Worm (Caenorhabditis elegans): ENCODE results near the gene E02H1.1.

Gene E02H1.1

ce11 chrII:9621121-9621520 is 30.2 kb upstream of the E02H1.1 start:
- TF ChIP-seq efl-1 (optimal IDR thresholded peaks at IDR 0.05) = peak; percentile 2 to 12
- peak; percentile 17 to 92 for TF ChIP-seq efl-1 (GFP tag; optimal IDR thresholded peaks at IDR 0.05 in 1 of 2)
- TF ChIP-seq pqm-1 (tag; optimal IDR thresholded peaks at IDR 0.05) = no peak
- peak; percentile 22 for TF ChIP-seq lin-39 (tag; optimal IDR thresholded peaks at IDR 0.05)
- peak; percentile 19 to 55 for TF ChIP-seq lsy-2 (tag; optimal IDR thresholded peaks at IDR 0.05)
- no peak for TF ChIP-seq ets-5 (GFP tag; IDR thresholded peaks at IDR 0.05)
- peak; percentile 10 for TF ChIP-seq swsn-7 (tag; optimal IDR thresholded peaks at IDR 0.05)
- TF ChIP-seq ama-1 (optimal IDR thresholded peaks at IDR 0.05) = no peak
- peak; percentile 27 for TF ChIP-seq dsc-1 (tag; optimal IDR thresholded peaks at IDR 0.05)
- peak; percentile 15 for TF ChIP-seq nhr-19 (GFP tag; conservative IDR thresholded peaks at IDR 0.05)
- peak; percentile 48 for TF ChIP-seq pag-3 (tag; optimal IDR thresholded peaks at IDR 0.05; ENCODE audit: borderline replicate concordance, insufficient read depth)
- TF ChIP-seq nhr-71 (tag; optimal IDR thresholded peaks at IDR 0.05) = peak; percentile 52
- no peak for TF ChIP-seq fos-1 (tag; optimal IDR thresholded peaks at IDR 0.05)
- TF ChIP-seq ceh-90 (tag; optimal IDR thresholded peaks at IDR 0.05) = no peak
- no peak for TF ChIP-seq zag-1 (tag; optimal IDR thresholded peaks at IDR 0.05)
- peak; percentile 2 for TF ChIP-seq C16A3.4 (tag; optimal IDR thresholded peaks at IDR 0.05)
- peak in 1 of 2 experiments; percentile 0 for TF ChIP-seq lin-35 (GFP tag; optimal IDR thresholded peaks at IDR 0.05)
- TF ChIP-seq mab-9 (GFP tag; IDR thresholded peaks at IDR 0.05) = no peak
- TF ChIP-seq alr-1 (tag; optimal IDR thresholded peaks at IDR 0.05; ENCODE audit: borderline replicate concordance) = no peak
- no peak for TF ChIP-seq ces-1 (GFP tag; optimal IDR thresholded peaks at IDR 0.05)
- no peak for TF ChIP-seq nhr-20 (tag; optimal IDR thresholded peaks at IDR 0.05)
- no peak for TF ChIP-seq fkh-4 (tag; optimal IDR thresholded peaks at IDR 0.05; ENCODE audit: borderline replicate concordance)
- TF ChIP-seq snu-23 (GFP tag; optimal IDR thresholded peaks at IDR 0.05) = peak; percentile 14
- no peak for TF ChIP-seq C04F5.9 (tag; optimal IDR thresholded peaks at IDR 0.05)
- TF ChIP-seq ztf-4 (tag; optimal IDR thresholded peaks at IDR 0.05) = no peak
- peak; percentile 66 for TF ChIP-seq rnt-1 (tag; optimal IDR thresholded peaks at IDR 0.05)
- no peak for TF ChIP-seq vab-15 (tag; optimal IDR thresholded peaks at IDR 0.05)
- no peak for TF ChIP-seq hlh-17 (GFP tag; optimal IDR thresholded peaks at IDR 0.05; ENCODE audit: borderline replicate concordance)
- TF ChIP-seq skn-1 (tag; optimal IDR thresholded peaks at IDR 0.05) = no peak
- no peak for TF ChIP-seq nhr-85 (tag)
- peak; percentile 48 for TF ChIP-seq lin-14 (GFP tag; optimal IDR thresholded peaks at IDR 0.05)
- peak; percentile 35 for TF ChIP-seq nhr-77 (tag; optimal IDR thresholded peaks at IDR 0.05)
- TF ChIP-seq unc-30 (tag; optimal IDR thresholded peaks at IDR 0.05) = no peak
- TF ChIP-seq aha-1 (tag; optimal IDR thresholded peaks at IDR 0.05) = no peak
- no peak for TF ChIP-seq dpl-1 (GFP tag; optimal IDR thresholded peaks at IDR 0.05)

ce11 chrII:9620616-9621015 is 29.7 kb upstream of the E02H1.1 start:
- TF ChIP-seq zip-4 (GFP tag; optimal IDR thresholded peaks at IDR 0.05) (no peak), nhr-11 (tag; optimal IDR thresholded peaks at IDR 0.05) (no peak), fkh-4 (tag; optimal IDR thresholded peaks at IDR 0.05; ENCODE audit: borderline replicate concordance) (peak; percentile 6), tbx-2 (tag; optimal IDR thresholded peaks at IDR 0.05) (peak; percentile 10), lin-14 (GFP tag; optimal IDR thresholded peaks at IDR 0.05) (peak; percentile 56), ces-1 (GFP tag; optimal IDR thresholded peaks at IDR 0.05) (no peak), C16A3.4 (tag; optimal IDR thresholded peaks at IDR 0.05) (peak; percentile 22), nhr-71 (tag; optimal IDR thresholded peaks at IDR 0.05) (peak; percentile 11), lsy-2 (tag; optimal IDR thresholded peaks at IDR 0.05) (peak in 1 of 2 experiments; percentile 39), vab-15 (tag; optimal IDR thresholded peaks at IDR 0.05) (peak; percentile 37), nhr-76 (tag; optimal IDR thresholded peaks at IDR 0.05) (no peak), mdl-1 (tag; optimal IDR thresholded peaks at IDR 0.05) (no peak), nhr-85 (tag) (peak; percentile 91), F16B12.6 (tag; optimal IDR thresholded peaks at IDR 0.05) (no peak), elt-3 (tag; optimal IDR thresholded peaks at IDR 0.05) (peak in 5 of 6 experiments; percentile 41 to 89 (median 65)), efl-1 (optimal IDR thresholded peaks at IDR 0.05) (no peak), efl-1 (GFP tag; optimal IDR thresholded peaks at IDR 0.05 in 1 of 2) (peak in 1 of 2 experiments; percentile 40), lin-15B (tag; optimal IDR thresholded peaks at IDR 0.05) (no peak), unc-86 (tag; optimal IDR thresholded peaks at IDR 0.05) (no peak), nhr-20 (tag; optimal IDR thresholded peaks at IDR 0.05) (peak; percentile 13), lin-35 (GFP tag; optimal IDR thresholded peaks at IDR 0.05) (peak in 1 of 2 experiments; percentile 29), mep-1 (tag; optimal IDR thresholded peaks at IDR 0.05) (peak; percentile 39), egl-27 (tag; optimal IDR thresholded peaks at IDR 0.05) (no peak), unc-130 (tag; optimal IDR thresholded peaks at IDR 0.05) (peak; percentile 51), snu-23 (GFP tag; optimal IDR thresholded peaks at IDR 0.05) (peak; percentile 47), ama-1 (optimal IDR thresholded peaks at IDR 0.05) (no peak), xbp-1 (tag; optimal IDR thresholded peaks at IDR 0.05) (no peak), blmp-1 (tag; optimal IDR thresholded peaks at IDR 0.05) (peak; percentile 36)

All from whole organism, L1 larva.